Worm (Caenorhabditis elegans) whole organism, L4 larva: ENCODE data around the gene srh-266.

Experiments used
- F10B5.3 ChIP-seq: sonication (generic microtip); optimal IDR thresholded peaks from 2 replicates; lab custom pipeline; 2016; ENCODE audit warnings: mild to moderate bottlenecking, missing genetic modification characterization, missing compliant biosample characterization
- F37D6.2 ChIP-seq: sonication (generic microtip); optimal IDR thresholded peaks from 2 replicates; lab custom pipeline; 2016; ENCODE audit warnings: mild to moderate bottlenecking, missing genetic modification characterization, missing compliant biosample characterization
- F44E2.7 ChIP-seq: fragments of 200-800 bp; sonication (Bioruptor generic); IDR thresholded peaks from 2 replicates; pipeline ENCODE4 v2.1.2; 2022; ENCODE audit warnings: missing genetic modification characterization, missing compliant biosample characterization
- R02D3.7 ChIP-seq: fragments of 150-350 bp; sonication (generic microtip); optimal IDR thresholded peaks from 3 replicates; lab custom pipeline; 2014; ENCODE audit warnings: missing biosample characterization, missing genetic modification characterization
- T20F7.1 ChIP-seq: fragments of 200-800 bp; sonication (Bioruptor generic); optimal IDR thresholded peaks from 2 replicates; lab custom pipeline; 2018; ENCODE audit warnings: mild to moderate bottlenecking, missing genetic modification characterization, missing compliant biosample characterization
- ZK546.5 ChIP-seq, 2 experiments: sonication (generic microtip); optimal IDR thresholded peaks; 2 replicates each; lab custom pipeline; 2017; ENCODE audit warnings: missing biosample characterization in 2 of 2, missing genetic modification characterization in 2 of 2
- aly-2 ChIP-seq: sonication (generic microtip); optimal IDR thresholded peaks from 2 replicates; lab custom pipeline; 2018; ENCODE audit warnings: missing biosample characterization, missing genetic modification characterization
- arid-1 ChIP-seq: fragments of 200-800 bp; sonication (Bioruptor generic); conservative IDR thresholded peaks from 2 replicates; pipeline ENCODE4 v1.3.6; 2022; ENCODE audit warnings: missing genetic modification reagents, missing genetic modification characterization, missing compliant biosample characterization
- ceh-62 ChIP-seq: sonication (generic microtip); optimal IDR thresholded peaks from 2 replicates; lab custom pipeline; 2017; ENCODE audit warnings: missing biosample characterization, missing genetic modification characterization
- daf-12 ChIP-seq: fragments of 150-350 bp; optimal IDR thresholded peaks from 2 replicates; lab custom pipeline; 2014; ENCODE audit warnings: missing biosample characterization, missing genetic modification reagents, missing genetic modification characterization
- daf-16 ChIP-seq, 3 experiments: sonication (generic microtip); optimal IDR thresholded peaks; 2 replicates each; lab custom pipeline; 2016 to 2017; ENCODE audit warnings: missing genetic modification characterization in 3 of 3, missing genetic modification reagents in 3 of 3, mild to moderate bottlenecking in 2 of 3, missing compliant biosample characterization in 2 of 3, missing biosample characterization in 1 of 3, moderate library complexity in 1 of 3
- dmd-6 ChIP-seq: fragments of 200-800 bp; sonication (Bioruptor generic); IDR thresholded peaks from 2 replicates; pipeline ENCODE4 v1.3.6; 2022; ENCODE audit warnings: missing genetic modification reagents, missing genetic modification characterization, missing compliant biosample characterization
- dmd-8 ChIP-seq: fragments of 200-800 bp; sonication (Bioruptor generic); IDR thresholded peaks from 2 replicates; pipeline ENCODE4 v1.3.6; 2022; ENCODE audit warnings: missing genetic modification characterization, missing compliant biosample characterization
- duxl-1 ChIP-seq: sonication (generic microtip); optimal IDR thresholded peaks from 2 replicates; lab custom pipeline; 2016; ENCODE audit warnings: mild to moderate bottlenecking, missing genetic modification characterization, moderate library complexity, missing compliant biosample characterization; ENCODE audit not compliant: poor library complexity
- dve-1 ChIP-seq: sonication (generic microtip); optimal IDR thresholded peaks from 2 replicates; lab custom pipeline; 2017; ENCODE audit warnings: antibody characterized with exemption, mild to moderate bottlenecking, missing genetic modification characterization, missing compliant biosample characterization; ENCODE audit not compliant: insufficient read depth
- egl-43 ChIP-seq: fragments of 200-800 bp; sonication (Bioruptor generic); IDR thresholded peaks from 2 replicates; pipeline ENCODE4 v1.3.6; 2022; ENCODE audit warnings: missing genetic modification reagents, missing genetic modification characterization, missing compliant biosample characterization
- fkh-10 ChIP-seq: fragments of 150-350 bp; optimal IDR thresholded peaks from 2 replicates; lab custom pipeline; 2014; ENCODE audit warnings: missing biosample characterization, missing genetic modification reagents, missing genetic modification characterization
- fos-1 ChIP-seq: fragments of 150-350 bp; optimal IDR thresholded peaks from 2 replicates; lab custom pipeline; 2014; ENCODE audit warnings: missing biosample characterization, missing genetic modification characterization
- hlh-11 ChIP-seq: fragments of 200-800 bp; sonication (Bioruptor generic); optimal IDR thresholded peaks from 2 replicates; lab custom pipeline; 2018; ENCODE audit warnings: mild to moderate bottlenecking, missing genetic modification characterization, missing compliant biosample characterization
- hlh-30 ChIP-seq: sonication (generic microtip); optimal IDR thresholded peaks from 2 replicates; lab custom pipeline; 2017; ENCODE audit warnings: antibody characterized with exemption, mild to moderate bottlenecking, missing genetic modification characterization, missing compliant biosample characterization; ENCODE audit not compliant: insufficient read depth
- lin-29 ChIP-seq: fragments of 200-800 bp; sonication (Bioruptor generic); IDR thresholded peaks from 2 replicates; pipeline ENCODE4 v1.3.6; 2022; ENCODE audit warnings: missing genetic modification reagents, missing genetic modification characterization, missing compliant biosample characterization
- lin-39 ChIP-seq: fragments of 150-350 bp; optimal IDR thresholded peaks from 2 replicates; lab custom pipeline; 2014; ENCODE audit warnings: missing biosample characterization, missing genetic modification reagents, missing genetic modification characterization
- madf-9 ChIP-seq: fragments of 200-800 bp; sonication (Bioruptor generic); conservative IDR thresholded peaks from 2 replicates; pipeline ENCODE4 v1.3.6; 2022; ENCODE audit warnings: missing genetic modification reagents, missing genetic modification characterization, missing compliant biosample characterization
- mdt-29 ChIP-seq: fragments of 200-800 bp; sonication (Bioruptor generic); IDR thresholded peaks from 2 replicates; pipeline ENCODE4 v1.3.6; 2022; ENCODE audit warnings: missing genetic modification reagents, missing genetic modification characterization, missing compliant biosample characterization
- mep-1 ChIP-seq: fragments of 150-350 bp; sonication (generic microtip); optimal IDR thresholded peaks from 3 replicates; lab custom pipeline; 2014; ENCODE audit warnings: missing biosample characterization, missing genetic modification characterization
- mes-2 ChIP-seq: sonication (generic microtip); optimal IDR thresholded peaks from 2 replicates; lab custom pipeline; 2016; ENCODE audit warnings: missing genotype, mild to moderate bottlenecking, missing genetic modification characterization, missing compliant biosample characterization; ENCODE audit not compliant: poor library complexity, severe bottlenecking
- mxl-2 ChIP-seq: fragments of 200-800 bp; sonication (Bioruptor generic); conservative IDR thresholded peaks from 2 replicates; pipeline ENCODE4 v1.3.6; 2022; ENCODE audit warnings: missing genetic modification reagents, missing genetic modification characterization, missing compliant biosample characterization
- nhr-11 ChIP-seq: fragments of 150-350 bp; optimal IDR thresholded peaks from 2 replicates; lab custom pipeline; 2014; ENCODE audit warnings: missing biosample characterization, missing genetic modification characterization
- nhr-28 ChIP-seq: fragments of 150-350 bp; optimal IDR thresholded peaks from 2 replicates; lab custom pipeline; 2014; ENCODE audit warnings: missing biosample characterization, missing genetic modification characterization
- nhr-41 ChIP-seq: fragments of 200-800 bp; sonication (Bioruptor generic); IDR thresholded peaks from 2 replicates; pipeline ENCODE4 v1.3.6; 2022; ENCODE audit warnings: missing genetic modification reagents, missing genetic modification characterization, missing compliant biosample characterization
- nhr-42 ChIP-seq: fragments of 200-800 bp; sonication (Bioruptor generic); IDR thresholded peaks from 2 replicates; pipeline ENCODE4 v1.3.6; 2022; ENCODE audit warnings: missing genetic modification characterization, missing compliant biosample characterization
- nhr-6 ChIP-seq: fragments of 150-350 bp; optimal IDR thresholded peaks from 2 replicates; lab custom pipeline; 2014; ENCODE audit warnings: missing biosample characterization, missing genetic modification characterization
- pha-4 ChIP-seq, 2 experiments: fragments of 150-350 bp in 1 of 2; fragments of 200-800 bp in 1 of 2; sonication (Bioruptor generic) in 1 of 2; IDR thresholded peaks in 1 of 2; optimal IDR thresholded peaks in 1 of 2; 2 replicates each; pipeline versions ENCODE4 v1.3.6 to Lab custom; 2014 to 2022; ENCODE audit warnings: missing genetic modification characterization in 2 of 2, missing genetic modification reagents in 2 of 2, missing biosample characterization in 1 of 2, missing compliant biosample characterization in 1 of 2
- saeg-2 ChIP-seq: fragments of 200-800 bp; sonication (Bioruptor generic); IDR thresholded peaks from 2 replicates; pipeline ENCODE4 v1.3.6; 2022; ENCODE audit warnings: missing genetic modification reagents, missing genetic modification characterization, missing compliant biosample characterization
- sdz-12 ChIP-seq: fragments of 200-800 bp; sonication (Bioruptor generic); optimal IDR thresholded peaks from 2 replicates; lab custom pipeline; 2018; ENCODE audit warnings: mild to moderate bottlenecking, missing genetic modification characterization, missing compliant biosample characterization
- snpc-1.2 ChIP-seq: fragments of 200-800 bp; sonication (Bioruptor generic); IDR thresholded peaks from 2 replicates; pipeline ENCODE4 v1.3.6; 2022; ENCODE audit warnings: missing genetic modification reagents, missing genetic modification characterization, missing compliant biosample characterization
- snpc-4 ChIP-seq: fragments of 150-350 bp; optimal IDR thresholded peaks from 2 replicates; lab custom pipeline; 2014; ENCODE audit warnings: missing biosample characterization, missing genetic modification characterization
- tra-1 ChIP-seq: fragments of 200-800 bp; sonication (Bioruptor generic); IDR thresholded peaks from 2 replicates; pipeline ENCODE4 v1.3.6; 2022; ENCODE audit warnings: missing genetic modification reagents, missing genetic modification characterization, missing compliant biosample characterization
- unc-62 ChIP-seq, 3 experiments: fragments of 150-350 bp in 1 of 3; sonication (generic microtip); optimal IDR thresholded peaks in 2 of 3; peaks in 1 of 3; 1 replicate in 1 of 3; 2 replicates in 2 of 3; lab custom pipeline; 2014 to 2017; ENCODE audit warnings: missing biosample characterization in 3 of 3, missing genetic modification characterization in 3 of 3, missing genetic modification reagents in 3 of 3, missing genotype in 1 of 3
- vab-7 ChIP-seq: fragments of 200-800 bp; sonication (Bioruptor generic); IDR thresholded peaks from 2 replicates; pipeline ENCODE4 v1.3.6; 2022; ENCODE audit warnings: missing genetic modification reagents, missing genetic modification characterization, missing compliant biosample characterization

Gene srh-266

ce11 chrV:626321-626720 is 38.3 kb upstream of the srh-266 start, which contains the start of gene F48G7.7 (continued):
- TF ChIP-seq lin-39 (tag; lab: Kevin White, UChicago) (no peak), tra-1 (GFP tag; lab: Robert Waterston, UW) (no peak)

ce11 chrV:627585-627984 is 37.0 kb upstream of the srh-266 start, which contains the start of gene F48G7.8:
TSS of gene F48G7.8 (minus strand) at chrV:627685.
- TF ChIP-seq daf-16 (GFP tag; optimal IDR thresholded peaks at IDR 0.05; lab: Kevin White, UChicago) (no peak), daf-16 (tag; optimal IDR thresholded peaks at IDR 0.05; lab: Kevin White, UChicago) (no peak), nhr-42 (GFP tag; lab: Robert Waterston, UW) (no peak), hlh-11 (no peak), nhr-11 (tag; lab: Kevin White, UChicago) (no peak)
- TF ChIP-seq, all 104 proteins: peak for 0

DNA sequence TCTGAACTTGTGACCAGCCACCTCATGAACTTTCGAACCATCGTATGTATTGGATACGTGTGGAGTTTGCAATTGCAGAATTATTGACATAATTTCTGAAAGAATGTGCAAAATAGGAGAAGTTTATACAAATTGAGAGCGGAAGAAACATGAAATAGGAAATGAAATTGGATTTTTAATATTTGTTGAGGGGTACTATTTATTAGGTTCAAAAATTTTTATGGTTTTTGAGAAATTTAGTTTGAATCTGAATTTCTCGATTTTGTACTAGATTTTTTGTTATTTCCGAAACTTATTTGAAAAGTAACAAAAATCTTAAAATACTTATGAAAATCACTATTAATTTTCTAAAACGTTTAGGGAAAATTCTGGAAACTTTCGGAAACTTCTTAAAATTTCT is 36.1 kb upstream of the srh-266 start, which contains the start of gene F48G7.9:
TSS of gene F48G7.9 (minus strand) at position 101 of the 400 bp plus-strand sequence.
- TF ChIP-seq nhr-11 (tag; lab: Kevin White, UChicago) = no peak
- TF ChIP-seq fkh-10 = no peak
- TF ChIP-seq daf-16 (GFP tag; optimal IDR thresholded peaks at IDR 0.05; lab: Kevin White, UChicago) = no peak
- TF ChIP-seq daf-16 (tag; optimal IDR thresholded peaks at IDR 0.05; lab: Kevin White, UChicago) = no peak
- TF ChIP-seq lin-29 (GFP tag; lab: Robert Waterston, UW) = no peak
- no peak for TF ChIP-seq pha-4 (GFP tag; IDR thresholded peaks at IDR 0.05; lab: Robert Waterston, UW)
- TF ChIP-seq pha-4 (tag; optimal IDR thresholded peaks at IDR 0.05; lab: Kevin White, UChicago) = no peak
- TF ChIP-seq snpc-4 (tag; lab: Kevin White, UChicago) = no peak
- no peak for TF ChIP-seq fos-1 (tag; lab: Kevin White, UChicago)
- TF ChIP-seq mes-2 = no peak
- no peak for TF ChIP-seq unc-62 (GFP tag; optimal IDR thresholded peaks at IDR 0.05 in 1 of 2; lab: Kevin White, UChicago)
- no peak for TF ChIP-seq unc-62 (tag; optimal IDR thresholded peaks at IDR 0.05; lab: Kevin White, UChicago)
- TF ChIP-seq dmd-8 (GFP tag; lab: Robert Waterston, UW) = no peak
- TF ChIP-seq mep-1 (tag; lab: Kevin White, UChicago) = no peak
- no peak for TF ChIP-seq arid-1 (GFP tag; lab: Robert Waterston, UW)
- no peak for TF ChIP-seq vab-7 (GFP tag; lab: Robert Waterston, UW)
- TF ChIP-seq madf-9 (GFP tag; lab: Robert Waterston, UW) = no peak
- no peak for TF ChIP-seq R02D3.7 (tag; lab: Kevin White, UChicago)
- TF ChIP-seq duxl-1 = no peak
- TF ChIP-seq T20F7.1 (GFP tag; lab: Kevin White, UChicago) = no peak
- TF ChIP-seq mdt-29 = no peak
- no peak for TF ChIP-seq daf-12 (tag; lab: Kevin White, UChicago)
- TF ChIP-seq ceh-62 (tag; lab: Kevin White, UChicago) = no peak
- TF ChIP-seq, all 104 proteins: peak for 0

- TF ChIP-seq mes-2 (peak; percentile 27), sdz-12 (GFP tag; lab: Kevin White, UChicago) (no peak), mxl-2 (GFP tag; lab: Robert Waterston, UW) (no peak), nhr-28 (tag; lab: Kevin White, UChicago) (peak; percentile 48), F37D6.2 (tag; lab: Kevin White, UChicago) (no peak), tra-1 (GFP tag; lab: Robert Waterston, UW) (no peak), ZK546.5 (tag; optimal IDR thresholded peaks at IDR 0.05; lab: Kevin White, UChicago) (no peak), nhr-42 (GFP tag; lab: Robert Waterston, UW) (no peak), saeg-2 (no peak), F10B5.3 (tag; lab: Kevin White, UChicago) (no peak), snpc-1.2 (GFP tag; lab: Robert Waterston, UW) (no peak), hlh-30 (tag; lab: Kevin White, UChicago) (peak; percentile 10), nhr-6 (tag; lab: Kevin White, UChicago) (no peak), aly-2 (tag; lab: Kevin White, UChicago) (no peak), nhr-41 (GFP tag; lab: Robert Waterston, UW) (no peak), F44E2.7 (GFP tag; lab: Robert Waterston, UW) (no peak), lin-29 (GFP tag; lab: Robert Waterston, UW) (no peak), duxl-1 (no peak), egl-43 (no peak), dmd-6 (0 out of 2 replicates have a peak, but pooled peaks have one; percentile 18), dve-1 (tag; lab: Kevin White, UChicago) (peak; percentile 38)
These were observed 32.8 kb upstream of the srh-266 start for ce11 chrV:631832-632231.
